Fruit fly (Drosophila melanogaster) whole organism: Measurements from ENCODE around the gene Ugt36F1.

ENCODE experiments used
- CG8478 ChIP-seq: fragments of >200 bp; optimal IDR thresholded peaks from 2 replicates; lab custom pipeline; 2018; ENCODE audit warnings: inconsistent platforms
- Dll ChIP-seq: fragments of >200 bp; optimal IDR thresholded peaks from 2 replicates; lab custom pipeline; 2017
- EcR ChIP-seq, 2 experiments: fragments of >200 bp; optimal IDR thresholded peaks; 2 replicates each; lab custom pipeline; 2017; ENCODE audit warnings: missing biosample characterization in 2 of 2, missing genetic modification characterization in 2 of 2, missing genetic modification reagents in 2 of 2
- pan ChIP-seq: fragments of >200 bp; optimal IDR thresholded peaks from 2 replicates; lab custom pipeline; 2017
- psq ChIP-seq: fragments of >200 bp; optimal IDR thresholded peaks from 2 replicates; lab custom pipeline; 2017
- usp ChIP-seq: fragments of >200 bp; optimal IDR thresholded peaks from 2 replicates; lab custom pipeline; 2017; ENCODE audit warnings: missing biosample characterization, missing genetic modification characterization, mixed read lengths

The Ugt36F1 gene

dm6 chr2L:18788953-18789352 is 30.2 kb upstream of the Ugt36F1 start:
- no peak for TF ChIP-seq CG8478 (lab: Kevin White, UChicago)
- no peak for TF ChIP-seq EcR (GFP tag; optimal IDR thresholded peaks at IDR 0.05; lab: Kevin White, UChicago)
- TF ChIP-seq psq, result no peak
- no peak for TF ChIP-seq pan
- no peak for TF ChIP-seq Dll (lab: Kevin White, UChicago)
- TF ChIP-seq usp (GFP tag; lab: Kevin White, UChicago), result no peak

- TF ChIP-seq psq (no peak), EcR (GFP tag; optimal IDR thresholded peaks at IDR 0.05; lab: Kevin White, UChicago) (no peak), pan (no peak), Dll (lab: Kevin White, UChicago) (no peak), CG8478 (lab: Kevin White, UChicago) (no peak), usp (GFP tag; lab: Kevin White, UChicago) (no peak)
Measured at dm6 chr2L:18789773-18790385, 29.3 kb upstream of the Ugt36F1 start.

dm6 chr2L:18792806-18793205 is 26.3 kb upstream of the Ugt36F1 start, which contains the start of gene ham:
Gene ham, minus strand, starts transcription at chr2L:18792906.
- TF ChIP-seq CG8478 (lab: Kevin White, UChicago), result no peak

- TF ChIP-seq pan (no peak), EcR (GFP tag; optimal IDR thresholded peaks at IDR 0.05; lab: Kevin White, UChicago) (no peak), CG8478 (lab: Kevin White, UChicago) (no peak), Dll (lab: Kevin White, UChicago) (no peak), usp (GFP tag; lab: Kevin White, UChicago) (no peak), psq (no peak)
Measured at dm6 chr2L:18793243-18793642, 25.9 kb upstream of the Ugt36F1 start.

dm6 chr2L:18795917-18796402 is 23.2 kb upstream of the Ugt36F1 start:
- TF ChIP-seq CG8478 (lab: Kevin White, UChicago), result no peak
- no peak for TF ChIP-seq usp (GFP tag; lab: Kevin White, UChicago)
- TF ChIP-seq EcR (GFP tag; optimal IDR thresholded peaks at IDR 0.05; lab: Kevin White, UChicago), result no peak
- peak; percentile 87 for TF ChIP-seq Dll (lab: Kevin White, UChicago)
- TF ChIP-seq pan, result no peak
- TF ChIP-seq psq, result no peak

- TF ChIP-seq usp (GFP tag; lab: Kevin White, UChicago), result no peak
- TF ChIP-seq EcR (GFP tag; optimal IDR thresholded peaks at IDR 0.05; lab: Kevin White, UChicago), result no peak
- no peak for TF ChIP-seq psq
- no peak for TF ChIP-seq Dll (lab: Kevin White, UChicago)
- no peak for TF ChIP-seq CG8478 (lab: Kevin White, UChicago)
- no peak for TF ChIP-seq pan
Measured at dm6 chr2L:18796446-18796845, 22.7 kb upstream of the Ugt36F1 start.

- TF ChIP-seq EcR (GFP tag; optimal IDR thresholded peaks at IDR 0.05; lab: Kevin White, UChicago) (no peak), usp (GFP tag; lab: Kevin White, UChicago) (no peak), CG8478 (lab: Kevin White, UChicago) (no peak), psq (no peak), pan (no peak), Dll (lab: Kevin White, UChicago) (no peak)
Measured at dm6 chr2L:18801704-18802103, 17.4 kb upstream of the Ugt36F1 start.

dm6 chr2L:18805247-18805636 is 13.9 kb upstream of the Ugt36F1 start, which contains the start of gene CG43814:
Gene CG43814, minus strand, starts transcription at chr2L:18805347.
- TF ChIP-seq pan, result no peak
- TF ChIP-seq psq, result no peak
- TF ChIP-seq CG8478 (lab: Kevin White, UChicago), result no peak

- TF ChIP-seq usp (GFP tag; lab: Kevin White, UChicago), result no peak
- TF ChIP-seq pan, result no peak
- TF ChIP-seq CG8478 (lab: Kevin White, UChicago), result no peak
- no peak for TF ChIP-seq psq
- no peak for TF ChIP-seq Dll (lab: Kevin White, UChicago)
- no peak for TF ChIP-seq EcR (GFP tag; optimal IDR thresholded peaks at IDR 0.05; lab: Kevin White, UChicago)
Measured at dm6 chr2L:18805637-18806403, 13.3 kb upstream of the Ugt36F1 start.

dm6 chr2L:18808754-18809329 is 10.3 kb upstream of the Ugt36F1 start:
- TF ChIP-seq psq (no peak), EcR (GFP tag; optimal IDR thresholded peaks at IDR 0.05; lab: Kevin White, UChicago) (no peak), Dll (lab: Kevin White, UChicago) (no peak), CG8478 (lab: Kevin White, UChicago) (no peak), pan (no peak), usp (GFP tag; lab: Kevin White, UChicago) (no peak)

- TF ChIP-seq usp (GFP tag; lab: Kevin White, UChicago) (no peak), pan (no peak), CG8478 (lab: Kevin White, UChicago) (no peak), Dll (lab: Kevin White, UChicago) (no peak), EcR (GFP tag; optimal IDR thresholded peaks at IDR 0.05; lab: Kevin White, UChicago) (no peak), psq (no peak)
Measured at dm6 chr2L:18809486-18809885, 9.7 kb upstream of the Ugt36F1 start.
